Worm (Caenorhabditis elegans): Measurements from ENCODE around the gene srg-31.

DNA sequence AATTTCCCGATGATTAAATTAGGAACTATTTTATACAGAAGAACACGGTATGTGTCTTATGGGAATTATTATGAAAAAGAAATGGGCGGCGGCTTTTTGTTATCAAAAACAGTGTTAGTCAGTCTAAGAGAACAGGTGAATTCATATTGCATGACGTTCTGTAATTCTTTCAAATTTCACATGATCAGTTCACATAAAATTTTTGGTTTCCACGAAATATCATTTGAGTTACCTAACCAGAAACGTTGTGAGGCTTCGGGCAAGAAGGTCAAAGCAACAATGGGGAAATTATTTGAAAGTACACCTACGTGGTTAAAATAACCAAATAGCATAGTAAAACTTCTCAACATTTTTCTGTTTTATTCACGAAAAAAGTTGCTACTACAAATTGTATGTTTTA lies 17.8 kb downstream of the srg-31 start, which contains the start of gene Y57E12B.10:
- TF ChIP-seq unc-62 (GFP tag; optimal IDR thresholded peaks at IDR 0.05) (no peak), egl-44 (GFP tag; IDR thresholded peaks at IDR 0.05) (no peak), madf-3 (GFP tag; IDR thresholded peaks at IDR 0.05) (no peak), snpc-4 (GFP tag; optimal IDR thresholded peaks at IDR 0.05) (no peak), snpc-4 (tag; optimal IDR thresholded peaks at IDR 0.05) (no peak), lin-35 (GFP tag; optimal IDR thresholded peaks at IDR 0.05) (no peak), him-1 (tag; optimal IDR thresholded peaks at IDR 0.05) (no peak)

All from whole organism, young adult.